Fruit fly (Drosophila melanogaster) whole organism, embryonic: ENCODE measurements around the gene Cyp303a1.

Experiments used
- Atf-2 ChIP-seq: fragments of 200-800 bp; sonication (Bioruptor generic); optimal IDR thresholded peaks from 2 replicates; lab custom pipeline; 2016; ENCODE audit warnings: missing biosample characterization, missing genetic modification characterization
- BEAF-32 ChIP-seq: fragments of 200-800 bp; sonication (Bioruptor generic); optimal IDR thresholded peaks from 3 replicates; lab custom pipeline; 2017; ENCODE audit warnings: missing biosample characterization, missing genetic modification characterization, mild to moderate bottlenecking, moderate library complexity, missing genetic modification reagents
- BtbVII ChIP-seq: fragments of 200-800 bp; sonication (Bioruptor generic); optimal IDR thresholded peaks from 3 replicates; lab custom pipeline; 2017; ENCODE audit warnings: missing biosample characterization, mild to moderate bottlenecking, missing genetic modification characterization
- CG11085 ChIP-seq: fragments of 200-800 bp; sonication (Bioruptor generic); IDR thresholded peaks from 2 replicates; pipeline ENCODE4 v1.3.6; 2022; ENCODE audit warnings: missing biosample characterization, missing genetic modification characterization
- CG12155 ChIP-seq: fragments of 200-800 bp; sonication (Bioruptor generic); optimal IDR thresholded peaks from 3 replicates; lab custom pipeline; 2016; ENCODE audit warnings: missing biosample characterization, missing genetic modification characterization
- CG12391 ChIP-seq: fragments of 200-800 bp; sonication (Bioruptor generic); optimal IDR thresholded peaks from 3 replicates; lab custom pipeline; 2018; ENCODE audit warnings: missing biosample characterization, mild to moderate bottlenecking, missing genetic modification characterization, moderate library complexity
- CG12744 ChIP-seq: fragments of 200-800 bp; sonication (Bioruptor generic); optimal IDR thresholded peaks from 2 replicates; lab custom pipeline; 2016; ENCODE audit warnings: missing biosample characterization, missing genetic modification characterization
- CG15601 ChIP-seq: fragments of 200-800 bp; sonication (Bioruptor generic); optimal IDR thresholded peaks from 3 replicates; lab custom pipeline; 2019; ENCODE audit warnings: missing biosample characterization, mild to moderate bottlenecking, missing genetic modification characterization, moderate library complexity
- CG16779 ChIP-seq: fragments of 200-800 bp; sonication (Bioruptor generic); IDR thresholded peaks from 2 replicates; pipeline ENCODE4 v1.3.6; 2022; ENCODE audit warnings: missing biosample characterization, missing genetic modification characterization
- CG17359 ChIP-seq: fragments of 200-800 bp; sonication (Bioruptor generic); optimal IDR thresholded peaks from 3 replicates; lab custom pipeline; 2018; ENCODE audit warnings: missing biosample characterization, mild to moderate bottlenecking, missing genetic modification characterization, moderate library complexity
- CG17568 ChIP-seq: fragments of 200-800 bp; sonication (Bioruptor generic); optimal IDR thresholded peaks from 2 replicates; lab custom pipeline; 2018; ENCODE audit warnings: missing biosample characterization, mild to moderate bottlenecking, missing genetic modification characterization, moderate library complexity
- CG1792 ChIP-seq: fragments of 200-800 bp; sonication (Bioruptor generic); optimal IDR thresholded peaks from 2 replicates; lab custom pipeline; 2016; ENCODE audit warnings: missing biosample characterization, missing genetic modification characterization
- CG30020 ChIP-seq: fragments of 200-800 bp; optimal IDR thresholded peaks from 2 replicates; lab custom pipeline; 2019; ENCODE audit warnings: missing biosample characterization, mild to moderate bottlenecking, missing genetic modification characterization, moderate library complexity
- CG32532 ChIP-seq: fragments of 200-800 bp; sonication (Bioruptor generic); IDR thresholded peaks from 2 replicates; pipeline ENCODE4 v1.3.6; 2022; ENCODE audit warnings: missing biosample characterization, missing genetic modification characterization
- CG32772 ChIP-seq: fragments of 200-800 bp; sonication (Bioruptor generic); IDR thresholded peaks from 2 replicates; pipeline ENCODE4 v1.3.6; 2022; ENCODE audit warnings: missing biosample characterization, missing genetic modification characterization
- CG3838 ChIP-seq: fragments of 200-800 bp; sonication (Bioruptor generic); optimal IDR thresholded peaks from 3 replicates; lab custom pipeline; 2016; ENCODE audit warnings: missing biosample characterization, missing genetic modification characterization
- CG3995 ChIP-seq: fragments of 200-800 bp; sonication (Bioruptor generic); optimal IDR thresholded peaks from 3 replicates; lab custom pipeline; 2016; ENCODE audit warnings: missing biosample characterization, missing genetic modification characterization
- CG43689 ChIP-seq: fragments of 200-800 bp; sonication (Bioruptor generic); IDR thresholded peaks from 2 replicates; pipeline ENCODE4 v1.3.6; 2022; ENCODE audit warnings: missing biosample characterization, missing genetic modification characterization
- CG5953 ChIP-seq: fragments of 200-800 bp; sonication (Bioruptor generic); IDR thresholded peaks from 2 replicates; pipeline ENCODE4 v1.3.6; 2022; ENCODE audit warnings: missing biosample characterization, missing genetic modification characterization
- CG6813 ChIP-seq: fragments of 200-800 bp; sonication (Bioruptor generic); optimal IDR thresholded peaks from 2 replicates; lab custom pipeline; 2017; ENCODE audit warnings: missing biosample characterization, missing genetic modification characterization, mild to moderate bottlenecking, moderate library complexity, missing genetic modification reagents
- CG6854 ChIP-seq: fragments of 200-800 bp; sonication (Bioruptor generic); optimal IDR thresholded peaks from 3 replicates; lab custom pipeline; 2017; ENCODE audit warnings: missing biosample characterization, mild to moderate bottlenecking, missing genetic modification characterization
- CG8765 ChIP-seq: fragments of 200-800 bp; sonication (Bioruptor generic); IDR thresholded peaks from 2 replicates; pipeline ENCODE4 v1.3.6; 2022; ENCODE audit warnings: missing biosample characterization, missing genetic modification characterization
- CG9215 ChIP-seq: fragments of 200-800 bp; sonication (Bioruptor generic); IDR thresholded peaks from 2 replicates; pipeline ENCODE4 v1.3.6; 2022; ENCODE audit warnings: missing biosample characterization, missing genetic modification characterization
- CG9437 ChIP-seq: fragments of 200-800 bp; sonication (Bioruptor generic); optimal IDR thresholded peaks from 2 replicates; lab custom pipeline; 2018; ENCODE audit warnings: missing biosample characterization, mild to moderate bottlenecking, missing genetic modification characterization
- E2f2 ChIP-seq: fragments of 200-800 bp; sonication (Bioruptor generic); IDR thresholded peaks from 2 replicates; pipeline ENCODE4 v1.3.6; 2022; ENCODE audit warnings: missing biosample characterization, missing genetic modification characterization
- Eip74EF ChIP-seq, 2 experiments: fragments of 200-800 bp in 1 of 2; fragments of >200 bp in 1 of 2; sonication (Bioruptor generic) in 1 of 2; optimal IDR thresholded peaks; 2 replicates each; lab custom pipeline; 2017 to 2019; ENCODE audit warnings: missing biosample characterization in 2 of 2, missing genetic modification characterization in 2 of 2, mild to moderate bottlenecking in 1 of 2, moderate library complexity in 1 of 2
- Elba2 ChIP-seq: fragments of 200-800 bp; sonication (Bioruptor generic); optimal IDR thresholded peaks from 3 replicates; lab custom pipeline; 2016; ENCODE audit warnings: missing biosample characterization, missing genetic modification characterization
- Ets65A ChIP-seq: fragments of 200-800 bp; sonication (Bioruptor generic); peaks from one replicate; lab custom pipeline; 2016; ENCODE audit warnings: missing biosample characterization, missing genetic modification characterization
- Hmx ChIP-seq: fragments of 200-800 bp; sonication (Bioruptor generic); optimal IDR thresholded peaks from 2 replicates; lab custom pipeline; 2016; ENCODE audit warnings: missing biosample characterization, missing genetic modification characterization
- Hr3 ChIP-seq: fragments of 200-800 bp; sonication (Bioruptor generic); optimal IDR thresholded peaks from 3 replicates; lab custom pipeline; 2016; ENCODE audit warnings: missing biosample characterization, missing genetic modification characterization
- Myb ChIP-seq: fragments of 200-800 bp; sonication (Bioruptor generic); optimal IDR thresholded peaks from 2 replicates; lab custom pipeline; 2016; ENCODE audit warnings: missing biosample characterization, missing genetic modification characterization
- NC2β ChIP-seq: fragments of 200-800 bp; sonication (Bioruptor generic); optimal IDR thresholded peaks from 2 replicates; lab custom pipeline; 2016; ENCODE audit warnings: missing biosample characterization, missing genetic modification characterization
- Nf-YC ChIP-seq: fragments of 200-800 bp; optimal IDR thresholded peaks from 3 replicates; lab custom pipeline; 2019; ENCODE audit warnings: missing biosample characterization, mild to moderate bottlenecking, missing genetic modification characterization, moderate library complexity
- Stat92E ChIP-seq, 3 experiments: fragments of >200 bp in 2 of 3; fragments of 200-800 bp in 1 of 3; sonication (Bioruptor generic) in 1 of 3; optimal IDR thresholded peaks; 2 replicates each; lab custom pipeline; 2017 to 2019; ENCODE audit warnings: missing biosample characterization in 3 of 3, missing genetic modification characterization in 3 of 3, mild to moderate bottlenecking in 1 of 3, moderate library complexity in 1 of 3
- Taf1 ChIP-seq: fragments of 200-800 bp; sonication (Bioruptor generic); IDR thresholded peaks from 2 replicates; pipeline ENCODE4 v1.3.6; 2022; ENCODE audit warnings: missing biosample characterization, missing genetic modification characterization
- aop ChIP-seq: fragments of 200-800 bp; sonication (Bioruptor generic); IDR thresholded peaks from 2 replicates; pipeline ENCODE4 v1.3.6; 2022; ENCODE audit warnings: missing biosample characterization, missing genetic modification characterization
- cwo ChIP-seq: fragments of 200-800 bp; sonication (Bioruptor generic); optimal IDR thresholded peaks from 3 replicates; lab custom pipeline; 2017; ENCODE audit warnings: missing biosample characterization, missing genetic modification characterization, mild to moderate bottlenecking, moderate library complexity, missing genetic modification reagents
- dan ChIP-seq: fragments of 200-800 bp; sonication (Bioruptor generic); IDR thresholded peaks from 2 replicates; pipeline ENCODE4 v1.3.6; 2022; ENCODE audit warnings: missing biosample characterization, missing genetic modification characterization
- disco-r ChIP-seq: fragments of 200-800 bp; sonication (Bioruptor generic); optimal IDR thresholded peaks from 2 replicates; lab custom pipeline; 2016; ENCODE audit warnings: missing biosample characterization, missing genetic modification characterization
- eve ChIP-seq, 2 experiments: fragments of >200 bp; optimal IDR thresholded peaks; 2 replicates each; lab custom pipeline; 2017; ENCODE audit warnings: missing biosample characterization in 2 of 2, missing genetic modification characterization in 2 of 2
- ftz-f1 ChIP-seq: fragments of 200-800 bp; sonication (Bioruptor generic); optimal IDR thresholded peaks from 2 replicates; lab custom pipeline; 2016; ENCODE audit warnings: missing biosample characterization, missing genetic modification characterization
- gt ChIP-seq: fragments of 200-800 bp; sonication (Bioruptor generic); IDR thresholded peaks from 2 replicates; pipeline ENCODE4 v1.3.6; 2022; ENCODE audit warnings: missing biosample characterization, missing genetic modification characterization
- hbn ChIP-seq: fragments of 200-800 bp; sonication (Bioruptor generic); IDR thresholded peaks from 2 replicates; pipeline ENCODE4 v1.3.6; 2022; ENCODE audit warnings: missing biosample characterization, missing genetic modification characterization; ENCODE audit not compliant: partially characterized antibody
- insv ChIP-seq, 2 experiments: fragments of 200-800 bp; sonication (Bioruptor generic); optimal IDR thresholded peaks; 3 replicates each; lab custom pipeline; 2016 to 2018; ENCODE audit warnings: missing biosample characterization in 2 of 2, missing genetic modification characterization in 2 of 2
- nau ChIP-seq: fragments of 200-800 bp; sonication (Bioruptor generic); optimal IDR thresholded peaks from 3 replicates; lab custom pipeline; 2017; ENCODE audit warnings: missing biosample characterization, mild to moderate bottlenecking, missing genetic modification characterization, missing genetic modification reagents
- onecut ChIP-seq: fragments of 200-800 bp; sonication (Bioruptor generic); IDR thresholded peaks from 2 replicates; pipeline ENCODE4 v1.3.6; 2022; ENCODE audit warnings: missing biosample characterization, missing genetic modification characterization
- pnt ChIP-seq: fragments of 200-800 bp; sonication (Bioruptor generic); optimal IDR thresholded peaks from 3 replicates; lab custom pipeline; 2016; ENCODE audit warnings: missing biosample characterization, missing genetic modification characterization
- row ChIP-seq: fragments of 200-800 bp; sonication (Bioruptor generic); IDR thresholded peaks from 3 replicates; pipeline ENCODE4 v1.3.6; 2022; ENCODE audit warnings: missing biosample characterization, missing genetic modification characterization
- wor ChIP-seq: fragments of 200-800 bp; sonication (Bioruptor generic); IDR thresholded peaks from 2 replicates; pipeline ENCODE4 v1.3.6; 2022; ENCODE audit warnings: missing biosample characterization, missing genetic modification characterization

Gene Cyp303a1

dm6 chr2L:16299466-16300311 is 5.7 kb downstream of the Cyp303a1 start, which contains the start of the genes heix and CG17328 (continued):
- TF ChIP-seq CG32532 (GFP tag; lab: Robert Waterston, UW) (peak; percentile 82; the same call in 1 of the 2 replicates), CG12391 (tag; lab: Kevin White, UChicago) (peak; percentile 82), BtbVII (GFP tag; lab: Kevin White, UChicago) (peak; percentile 39), CG5953 (peak; percentile 43; the same call in 1 of the 2 replicates), NC2β (GFP tag; lab: Kevin White, UChicago) (peak; percentile 39), Hr3 (GFP tag; lab: Kevin White, UChicago) (peak; percentile 73), Ets65A (GFP tag; lab: Kevin White, UChicago) (no peak), CG9437 (GFP tag; lab: Kevin White, UChicago) (peak; percentile 92), row (GFP tag; lab: Robert Waterston, UW) (peak; percentile 89), CG32772 (GFP tag; lab: Robert Waterston, UW) (peak; percentile 81), dan (GFP tag; lab: Robert Waterston, UW) (no peak), ftz-f1 (peak; percentile 67), Myb (GFP tag; lab: Kevin White, UChicago) (peak; percentile 39), hbn (GFP tag; lab: Robert Waterston, UW) (peak; percentile 25; the same call in 1 of the 2 replicates), Nf-YC (tag; lab: Kevin White, UChicago) (no peak), CG8765 (peak; percentile 64; the same call in 1 of the 2 replicates), eve (GFP tag; optimal IDR thresholded peaks at IDR 0.05; lab: Kevin White, UChicago) (no peak), Taf1 (GFP tag; lab: Robert Waterston, UW) (peak; percentile 69; the same call in 1 of the 2 replicates), Atf-2 (GFP tag; lab: Kevin White, UChicago) (peak; percentile 77), aop (GFP tag; lab: Robert Waterston, UW) (no peak), CG9215 (GFP tag; lab: Robert Waterston, UW) (peak; percentile 72), CG6813 (GFP tag; lab: Kevin White, UChicago) (no peak), gt (GFP tag; lab: Robert Waterston, UW) (no peak), CG12744 (GFP tag; lab: Kevin White, UChicago) (peak; percentile 35), CG3995 (GFP tag; lab: Kevin White, UChicago) (peak; percentile 61), onecut (GFP tag; lab: Robert Waterston, UW) (peak; percentile 8; the same call in 1 of the 2 replicates), CG6854 (GFP tag; lab: Kevin White, UChicago) (peak; percentile 26), Stat92E (GFP tag; optimal IDR thresholded peaks at IDR 0.05; lab: Kevin White, UChicago) (no peak), insv (GFP tag; optimal IDR thresholded peaks at IDR 0.05; lab: Kevin White, UChicago) (peak in 1 of 2 experiments; percentile 36), CG30020 (peak; percentile 64), pnt (GFP tag; lab: Kevin White, UChicago) (peak; percentile 59), CG17568 (GFP tag; lab: Kevin White, UChicago) (peak; percentile 42), CG11085 (peak; percentile 54), nau (GFP tag; lab: Kevin White, UChicago) (no peak), disco-r (GFP tag; lab: Kevin White, UChicago) (peak; percentile 16), Hmx (GFP tag; lab: Kevin White, UChicago) (peak; percentile 62), CG16779 (GFP tag; lab: Robert Waterston, UW) (no peak), CG1792 (GFP tag; lab: Kevin White, UChicago) (peak; percentile 1), CG43689 (GFP tag; lab: Robert Waterston, UW) (no peak), CG15601 (tag; lab: Kevin White, UChicago) (peak; percentile 57), CG17359 (tag; lab: Kevin White, UChicago) (peak; percentile 63), cwo (no peak), BEAF-32 (GFP tag; lab: Kevin White, UChicago) (peak; percentile 58), E2f2 (GFP tag; lab: Robert Waterston, UW) (peak; percentile 48), CG12155 (peak; percentile 58), Elba2 (GFP tag; lab: Kevin White, UChicago) (no peak), wor (GFP tag; lab: Robert Waterston, UW) (peak; percentile 41; the same call in 1 of the 2 replicates), Eip74EF (GFP tag; optimal IDR thresholded peaks at IDR 0.05; lab: Kevin White, UChicago) (no peak), CG3838 (GFP tag; lab: Kevin White, UChicago) (no peak)
